Fruit fly (Drosophila melanogaster): ENCODE data around the gene mRpS21.
A peak's percentile ranks its signal among the peaks of the same experiment; 100 is the strongest.

The mRpS21 gene

DNA sequence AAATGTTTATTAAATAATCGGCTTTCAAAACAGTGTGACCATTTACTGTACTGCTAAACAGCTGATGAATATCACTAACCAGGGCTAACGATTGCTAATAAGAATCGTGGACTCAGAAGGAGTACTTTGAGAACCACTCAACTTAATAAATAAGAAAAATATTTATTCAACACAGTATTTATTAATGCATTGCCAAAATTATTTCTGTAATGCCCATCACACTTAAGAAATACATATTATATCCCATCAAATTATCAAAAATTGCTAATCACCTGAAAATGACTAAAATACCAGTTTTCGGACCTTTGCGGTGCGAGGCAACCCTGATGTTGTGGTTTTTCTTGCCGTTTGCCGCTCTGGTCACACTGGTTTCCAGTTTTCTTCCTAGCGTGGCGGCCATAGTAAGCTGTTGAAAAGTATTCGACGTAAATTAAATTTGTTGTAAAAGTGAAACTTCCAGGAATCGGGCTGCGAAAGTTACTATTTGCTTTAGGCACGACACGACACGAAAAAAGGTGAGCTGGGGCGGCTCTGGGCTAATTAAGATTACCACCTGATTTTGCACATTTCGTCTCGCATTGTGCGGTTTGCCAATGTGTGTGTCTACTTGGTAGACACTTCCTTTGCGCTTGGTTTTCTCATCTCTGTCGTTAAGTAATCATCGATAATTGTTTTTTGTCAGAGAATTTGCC is at the start of gene mRpS21, which contains the start of gene Droj2 (continued):
- TF ChIP-seq Dek (tag; optimal IDR thresholded peaks at IDR 0.05) (peak; percentile 65), Lpt (GFP tag; optimal IDR thresholded peaks at IDR 0.05) (no peak), Mrtf (GFP tag; IDR thresholded peaks at IDR 0.05) (no peak), Asciz (GFP tag; optimal IDR thresholded peaks at IDR 0.05) (no peak), CG14014 (GFP tag; IDR thresholded peaks at IDR 0.05) (peak; percentile 43; the same call in 1 of the 2 replicates), CG17186 (GFP tag; optimal IDR thresholded peaks at IDR 0.05) (no peak), klu (GFP tag; IDR thresholded peaks at IDR 0.05) (peak; percentile 35; the same call in 1 of the 2 replicates), CG10565 (GFP tag; optimal IDR thresholded peaks at IDR 0.05) (no peak), CG31388 (GFP tag; optimal IDR thresholded peaks at IDR 0.05) (no peak), croc (GFP tag; conservative IDR thresholded peaks at IDR 0.05) (peak; percentile 17; the same call in 1 of the 3 replicates), CG5180 (GFP tag; optimal IDR thresholded peaks at IDR 0.05) (no peak), CG11723 (GFP tag; optimal IDR thresholded peaks at IDR 0.05) (no peak), CG7745 (tag; optimal IDR thresholded peaks at IDR 0.05) (no peak), abd-A (tag; optimal IDR thresholded peaks at IDR 0.05) (no peak), CG34422 (GFP tag; IDR thresholded peaks at IDR 0.05) (peak; percentile 65; the same call in 2 of the 3 replicates), Rfx (GFP tag; IDR thresholded peaks at IDR 0.05) (peak; percentile 64), luna (GFP tag; optimal IDR thresholded peaks at IDR 0.05) (no peak), CG10321 (GFP tag; IDR thresholded peaks at IDR 0.05) (no peak), crol (GFP tag; IDR thresholded peaks at IDR 0.05) (no peak), stc (GFP tag; IDR thresholded peaks at IDR 0.05) (no peak), sqz (GFP tag; optimal IDR thresholded peaks at IDR 0.05) (no peak), CG12299 (tag; optimal IDR thresholded peaks at IDR 0.05) (peak; percentile 18), nau (GFP tag; optimal IDR thresholded peaks at IDR 0.05) (no peak), NK7.1 (GFP tag; optimal IDR thresholded peaks at IDR 0.05) (peak; percentile 6), CG11696 (GFP tag; IDR thresholded peaks at IDR 0.05) (peak; percentile 55; the same call in 1 of the 2 replicates), CG33213 (GFP tag; optimal IDR thresholded peaks at IDR 0.05) (peak; percentile 28), MBD-R2 (GFP tag; IDR thresholded peaks at IDR 0.05) (peak; percentile 88), mam (GFP tag; optimal IDR thresholded peaks at IDR 0.05) (peak; percentile 61), CG10274 (GFP tag; optimal IDR thresholded peaks at IDR 0.05) (no peak), TFAM (GFP tag; optimal IDR thresholded peaks at IDR 0.05) (no peak), vfl (GFP tag; optimal IDR thresholded peaks at IDR 0.05) (no peak), ftz-f1 (GFP tag; optimal IDR thresholded peaks at IDR 0.05) (no peak), CG13123 (GFP tag; optimal IDR thresholded peaks at IDR 0.05) (no peak), Bteb2 (GFP tag; optimal IDR thresholded peaks at IDR 0.05) (no peak), crc (GFP tag; optimal IDR thresholded peaks at IDR 0.05) (peak; percentile 6), toy (GFP tag; IDR thresholded peaks at IDR 0.05) (no peak), Nf-YA (GFP tag; IDR thresholded peaks at IDR 0.05) (no peak), CG2875 (GFP tag; optimal IDR thresholded peaks at IDR 0.05) (no peak), pb (GFP tag; optimal IDR thresholded peaks at IDR 0.05) (no peak), CG12942 (GFP tag; optimal IDR thresholded peaks at IDR 0.05) (peak; percentile 5), nmo (GFP tag; optimal IDR thresholded peaks at IDR 0.05) (peak; percentile 83), ap (GFP tag; IDR thresholded peaks at IDR 0.05) (no peak), br (optimal IDR thresholded peaks at IDR 0.05) (no peak), CG12071 (GFP tag; optimal IDR thresholded peaks at IDR 0.05) (no peak), nom (GFP tag; optimal IDR thresholded peaks at IDR 0.05) (peak; percentile 57), Antp (GFP tag; optimal IDR thresholded peaks at IDR 0.05) (peak; percentile 26), CG4404 (GFP tag; IDR thresholded peaks at IDR 0.05) (no peak), CG2712 (tag; optimal IDR thresholded peaks at IDR 0.05) (peak; percentile 64), PHDP (tag; optimal IDR thresholded peaks at IDR 0.05) (peak; percentile 67), CG8924 (tag; optimal IDR thresholded peaks at IDR 0.05) (peak; percentile 83), cad (GFP tag; optimal IDR thresholded peaks at IDR 0.05) (no peak)
